Worm (Caenorhabditis elegans) whole organism, early embryonic: ENCODE data around the gene R04B3.1.
A peak's percentile ranks its signal among the peaks of the same experiment; 100 is the strongest.

Source experiments
- B0310.2 ChIP-seq: sonication (generic microtip); optimal IDR thresholded peaks from 2 replicates; lab custom pipeline; 2016; ENCODE audit warnings: mild to moderate bottlenecking, missing genetic modification characterization, missing compliant biosample characterization
- F13C5.2 ChIP-seq: sonication (generic microtip); optimal IDR thresholded peaks from 2 replicates; lab custom pipeline; 2017; ENCODE audit warnings: mild to moderate bottlenecking, missing genetic modification characterization, inconsistent platforms, missing compliant biosample characterization
- aly-1 ChIP-seq: sonication (generic microtip); optimal IDR thresholded peaks from 2 replicates; lab custom pipeline; 2016; ENCODE audit warnings: missing genetic modification characterization, missing compliant biosample characterization
- ama-1 ChIP-seq: fragments of 150-350 bp; optimal IDR thresholded peaks from 2 replicates; lab custom pipeline; 2014
- ceh-13 ChIP-seq: fragments of 200-800 bp; sonication (Bioruptor generic); optimal IDR thresholded peaks from 2 replicates; lab custom pipeline; 2018; ENCODE audit warnings: mild to moderate bottlenecking, missing genetic modification characterization, missing compliant biosample characterization
- ceh-36 ChIP-seq: sonication (generic microtip); optimal IDR thresholded peaks from 2 replicates; lab custom pipeline; 2016; ENCODE audit warnings: missing genetic modification characterization, inconsistent platforms, missing compliant biosample characterization
- ets-7 ChIP-seq: sonication (generic microtip); optimal IDR thresholded peaks from 2 replicates; lab custom pipeline; 2016; ENCODE audit warnings: missing genotype, missing genetic modification characterization, missing compliant biosample characterization
- flt-1 ChIP-seq: fragments of 200-800 bp; sonication (Bioruptor generic); IDR thresholded peaks from 2 replicates; pipeline ENCODE4 v1.3.6; 2022; ENCODE audit warnings: missing genetic modification characterization, missing compliant biosample characterization
- hmbx-1 ChIP-seq: sonication (generic microtip); optimal IDR thresholded peaks from 2 replicates; lab custom pipeline; 2016; ENCODE audit warnings: mild to moderate bottlenecking, missing genetic modification characterization, missing compliant biosample characterization
- hmg-4 ChIP-seq: fragments of 200-800 bp; sonication (Bioruptor generic); optimal IDR thresholded peaks from 2 replicates; lab custom pipeline; 2018; ENCODE audit warnings: mild to moderate bottlenecking, missing genetic modification characterization, missing compliant biosample characterization
- hnd-1 ChIP-seq: sonication (generic microtip); optimal IDR thresholded peaks from 2 replicates; lab custom pipeline; 2016; ENCODE audit warnings: missing genetic modification characterization, missing compliant biosample characterization
- pes-1 ChIP-seq: fragments of 200-800 bp; sonication (Bioruptor generic); IDR thresholded peaks from 2 replicates; pipeline ENCODE4 v1.3.6; 2022; ENCODE audit warnings: missing genetic modification reagents, missing genetic modification characterization, missing compliant biosample characterization
- scrt-1 ChIP-seq: fragments of 200-800 bp; sonication (Bioruptor generic); IDR thresholded peaks from 2 replicates; pipeline ENCODE4 v1.3.6; 2022; ENCODE audit warnings: missing genetic modification characterization, missing compliant biosample characterization
- sea-1 ChIP-seq: fragments of 200-800 bp; sonication (Bioruptor generic); conservative IDR thresholded peaks from 2 replicates; pipeline ENCODE4 v1.3.6; 2022; ENCODE audit warnings: missing genetic modification characterization, missing compliant biosample characterization
- tbx-11 ChIP-seq: fragments of 200-800 bp; sonication (Bioruptor generic); IDR thresholded peaks from 2 replicates; pipeline ENCODE4 v1.3.6; 2022; ENCODE audit warnings: missing genetic modification characterization, missing compliant biosample characterization
- tbx-37 ChIP-seq: fragments of 200-800 bp; sonication (Bioruptor generic); conservative IDR thresholded peaks from 2 replicates; pipeline ENCODE4 v1.3.6; 2022; ENCODE audit warnings: missing genetic modification reagents, missing genetic modification characterization, missing compliant biosample characterization
- tra-4 ChIP-seq: sonication (generic microtip); optimal IDR thresholded peaks from 2 replicates; lab custom pipeline; 2017; ENCODE audit warnings: missing genetic modification characterization, missing compliant biosample characterization

R04B3.1 gene

DNA sequence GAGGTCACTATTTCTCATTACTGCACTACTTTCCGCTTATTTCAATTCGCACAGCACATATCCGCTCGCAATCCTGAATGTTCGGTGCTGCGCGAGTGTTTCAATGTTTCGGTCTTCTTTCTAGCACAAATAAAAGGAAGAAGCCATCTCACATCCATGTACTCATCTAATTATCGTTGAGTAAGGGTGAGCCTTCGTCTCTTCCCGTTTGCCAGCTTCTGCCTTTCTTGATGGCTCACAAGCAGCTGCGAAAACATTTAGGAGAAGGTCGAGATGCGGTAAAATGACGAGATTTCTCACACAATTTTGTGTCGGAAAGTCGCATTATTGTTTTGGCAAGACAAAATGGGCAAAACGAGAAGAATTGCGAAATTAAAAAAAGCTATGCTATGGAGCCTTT is 16.3 kb downstream of the R04B3.1 start:
- TF ChIP-seq tra-4 (tag; lab: Kevin White, UChicago): no peak
- no peak for TF ChIP-seq scrt-1 (GFP tag; lab: Robert Waterston, UW)
- no peak for TF ChIP-seq B0310.2 (tag; lab: Kevin White, UChicago)
- TF ChIP-seq hmg-4 (GFP tag; lab: Kevin White, UChicago): no peak
- no peak for TF ChIP-seq hnd-1 (tag; lab: Kevin White, UChicago)
- no peak for TF ChIP-seq sea-1 (GFP tag; lab: Robert Waterston, UW)

DNA sequence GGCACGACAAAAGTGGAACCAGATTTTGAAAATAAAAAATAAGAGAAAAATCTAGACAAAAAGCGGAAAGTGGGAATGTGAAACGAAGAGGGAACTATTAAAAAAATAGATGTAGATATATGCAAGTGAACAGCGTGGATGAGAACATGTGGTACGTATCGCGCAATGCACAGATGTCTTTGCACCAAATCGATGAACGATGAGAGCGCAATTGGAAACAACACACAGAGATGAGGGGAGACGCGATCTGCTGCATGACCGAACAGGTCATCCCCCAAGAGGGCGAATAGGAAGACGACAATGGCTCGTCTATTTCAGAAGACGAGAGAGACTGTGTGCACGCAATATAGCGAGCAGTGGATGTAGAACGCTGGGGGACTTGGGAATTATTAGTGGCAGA is 18.5 kb downstream of the R04B3.1 start:
- TF ChIP-seq B0310.2 (tag; lab: Kevin White, UChicago) (no peak), ama-1 (lab: Kevin White, UChicago) (no peak), hnd-1 (tag; lab: Kevin White, UChicago) (no peak), ceh-13 (GFP tag; lab: Kevin White, UChicago) (no peak), tbx-11 (GFP tag; lab: Robert Waterston, UW) (no peak), hmg-4 (GFP tag; lab: Kevin White, UChicago) (peak; percentile 63), sea-1 (GFP tag; lab: Robert Waterston, UW) (no peak), pes-1 (0 out of 2 replicates have a peak, but pooled peaks have one; percentile 43), tra-4 (tag; lab: Kevin White, UChicago) (no peak), ceh-36 (tag; lab: Kevin White, UChicago) (no peak), tbx-37 (no peak), flt-1 (GFP tag; lab: Robert Waterston, UW) (no peak), hmbx-1 (tag; lab: Kevin White, UChicago) (no peak), aly-1 (no peak), scrt-1 (GFP tag; lab: Robert Waterston, UW) (no peak), F13C5.2 (tag; lab: Kevin White, UChicago) (no peak)

DNA sequence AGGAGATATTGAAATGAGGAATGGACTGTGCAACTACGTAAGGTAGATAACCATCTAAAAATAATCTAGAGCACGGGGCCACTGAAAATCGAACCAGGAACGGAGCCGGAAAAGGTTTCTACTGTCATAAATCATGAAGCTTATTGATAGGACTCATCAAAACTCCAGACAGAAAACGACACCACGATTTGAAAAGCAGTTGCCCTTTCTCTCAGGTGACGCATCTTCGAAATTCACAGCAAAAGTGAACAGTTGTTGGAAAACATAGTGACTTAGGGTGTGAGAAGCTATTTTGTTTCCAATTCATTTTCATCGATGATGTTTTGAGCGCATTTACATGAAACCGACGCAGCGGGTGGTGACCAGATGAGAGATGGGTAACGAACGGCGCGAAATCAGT is 18.9 kb downstream of the R04B3.1 start:
- TF ChIP-seq tbx-11 (GFP tag; lab: Robert Waterston, UW) (no peak), F13C5.2 (tag; lab: Kevin White, UChicago) (no peak), hmg-4 (GFP tag; lab: Kevin White, UChicago) (no peak), scrt-1 (GFP tag; lab: Robert Waterston, UW) (no peak), ceh-36 (tag; lab: Kevin White, UChicago) (no peak), flt-1 (GFP tag; lab: Robert Waterston, UW) (no peak), ceh-13 (GFP tag; lab: Kevin White, UChicago) (no peak), hnd-1 (tag; lab: Kevin White, UChicago) (no peak), pes-1 (no peak), hmbx-1 (tag; lab: Kevin White, UChicago) (no peak), aly-1 (no peak), tra-4 (tag; lab: Kevin White, UChicago) (no peak), tbx-37 (no peak), ets-7 (no peak)

DNA sequence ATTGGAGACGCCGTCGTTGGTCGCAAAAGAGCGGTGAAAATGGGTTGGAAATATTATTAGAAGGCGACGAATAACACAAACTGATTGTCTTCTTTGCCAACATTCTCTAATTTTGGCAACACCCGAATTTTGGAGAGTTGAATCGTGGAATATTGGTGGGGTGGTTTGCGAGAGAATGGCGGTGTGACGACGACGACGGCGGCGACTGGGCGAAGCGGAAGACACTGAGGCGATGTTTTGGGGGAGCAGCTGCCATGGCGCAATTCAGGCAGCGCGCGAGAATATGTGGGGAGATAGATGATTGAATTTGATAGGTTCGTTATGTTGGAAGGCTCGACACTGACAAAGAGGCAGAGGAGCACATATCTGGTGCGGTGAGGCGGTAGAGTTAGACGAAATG is 20.2 kb downstream of the R04B3.1 start:
- no peak for TF ChIP-seq hmg-4 (GFP tag; lab: Kevin White, UChicago)
- no peak for TF ChIP-seq sea-1 (GFP tag; lab: Robert Waterston, UW)
- no peak for TF ChIP-seq tbx-37

DNA sequence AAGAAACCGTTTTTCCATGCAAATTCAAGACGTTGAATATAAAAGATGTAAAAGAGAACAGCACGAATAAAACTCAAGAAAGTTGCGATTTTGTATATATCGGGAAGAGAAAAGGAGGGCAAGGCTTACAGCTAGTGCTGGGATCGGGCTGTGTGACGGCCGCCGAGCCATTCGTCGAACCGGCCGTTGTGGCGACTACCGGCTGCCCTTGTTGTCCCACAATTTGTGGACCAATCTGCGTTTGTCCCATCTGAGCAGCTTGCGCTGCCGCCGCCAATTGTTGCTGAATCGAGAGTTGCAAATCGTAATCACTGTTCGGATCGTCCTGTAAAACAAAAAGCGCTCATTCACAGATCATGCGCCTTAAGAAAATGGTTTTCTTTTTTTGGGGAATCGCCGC is 24.0 kb downstream of the R04B3.1 start:
- TF ChIP-seq hnd-1 (tag; lab: Kevin White, UChicago): no peak
- TF ChIP-seq B0310.2 (tag; lab: Kevin White, UChicago): peak; percentile 10
- TF ChIP-seq ets-7: no peak

DNA sequence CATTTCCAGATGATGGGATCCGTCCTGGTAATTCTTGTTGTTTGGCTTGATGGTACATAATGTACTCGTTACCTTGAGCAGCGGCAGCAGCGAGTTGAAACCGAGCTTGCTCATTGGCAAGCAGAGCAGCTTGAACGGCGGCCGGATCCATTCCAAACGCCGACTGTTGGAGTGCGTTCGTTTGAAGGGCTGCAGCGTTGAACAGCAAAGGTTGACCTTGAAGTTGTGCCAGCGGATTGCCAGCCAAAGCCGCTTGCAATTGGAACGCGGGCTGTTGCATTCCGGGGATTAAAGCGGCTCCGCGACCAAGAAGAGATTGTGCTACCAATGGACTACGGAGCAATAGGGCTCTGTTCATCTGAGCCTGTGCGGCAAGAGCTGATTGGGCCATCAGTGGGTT is 25.0 kb downstream of the R04B3.1 start:
- TF ChIP-seq F13C5.2 (tag; lab: Kevin White, UChicago) (no peak), hnd-1 (tag; lab: Kevin White, UChicago) (no peak), ets-7 (no peak), sea-1 (GFP tag; lab: Robert Waterston, UW) (no peak), scrt-1 (GFP tag; lab: Robert Waterston, UW) (no peak), flt-1 (GFP tag; lab: Robert Waterston, UW) (no peak), ceh-13 (GFP tag; lab: Kevin White, UChicago) (no peak), pes-1 (no peak)

DNA sequence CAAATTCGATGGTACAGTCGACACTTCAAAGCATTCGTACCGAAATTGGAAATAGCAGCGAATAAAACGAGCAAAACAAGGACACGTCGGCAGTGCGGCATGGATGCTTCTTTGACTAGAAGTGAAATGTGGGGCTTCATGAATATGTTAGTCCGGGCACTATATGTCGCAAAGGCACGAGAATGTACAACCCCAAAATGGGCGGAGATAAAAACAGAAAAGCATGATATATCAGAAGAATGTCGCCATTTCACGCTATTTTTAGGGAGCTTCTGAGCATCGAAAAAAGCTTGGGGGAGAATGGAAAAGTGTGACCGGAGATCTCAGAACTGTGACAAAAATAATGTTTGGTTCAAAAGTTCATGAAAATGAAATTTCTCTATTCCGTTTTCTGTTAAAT is 27.9 kb downstream of the R04B3.1 start, which contains the start of gene T07D1.3:
TSS of gene T07D1.3 (minus strand) at position 101 of the 400 bp plus-strand sequence.
- no peak for TF ChIP-seq ceh-36 (tag; lab: Kevin White, UChicago)
- TF ChIP-seq tbx-37: no peak
- TF ChIP-seq ets-7: no peak
- no peak for TF ChIP-seq ama-1 (lab: Kevin White, UChicago)
- TF ChIP-seq F13C5.2 (tag; lab: Kevin White, UChicago): no peak
- no peak for TF ChIP-seq scrt-1 (GFP tag; lab: Robert Waterston, UW)
- TF ChIP-seq aly-1: no peak
- no peak for TF ChIP-seq hmg-4 (GFP tag; lab: Kevin White, UChicago)
- no peak for TF ChIP-seq flt-1 (GFP tag; lab: Robert Waterston, UW)
- no peak for TF ChIP-seq B0310.2 (tag; lab: Kevin White, UChicago)
- no peak for TF ChIP-seq ceh-13 (GFP tag; lab: Kevin White, UChicago)
- no peak for TF ChIP-seq sea-1 (GFP tag; lab: Robert Waterston, UW)
- TF ChIP-seq hnd-1 (tag; lab: Kevin White, UChicago): no peak
- TF ChIP-seq hmbx-1 (tag; lab: Kevin White, UChicago): no peak
- no peak for TF ChIP-seq tbx-11 (GFP tag; lab: Robert Waterston, UW)
- no peak for TF ChIP-seq tra-4 (tag; lab: Kevin White, UChicago)

DNA sequence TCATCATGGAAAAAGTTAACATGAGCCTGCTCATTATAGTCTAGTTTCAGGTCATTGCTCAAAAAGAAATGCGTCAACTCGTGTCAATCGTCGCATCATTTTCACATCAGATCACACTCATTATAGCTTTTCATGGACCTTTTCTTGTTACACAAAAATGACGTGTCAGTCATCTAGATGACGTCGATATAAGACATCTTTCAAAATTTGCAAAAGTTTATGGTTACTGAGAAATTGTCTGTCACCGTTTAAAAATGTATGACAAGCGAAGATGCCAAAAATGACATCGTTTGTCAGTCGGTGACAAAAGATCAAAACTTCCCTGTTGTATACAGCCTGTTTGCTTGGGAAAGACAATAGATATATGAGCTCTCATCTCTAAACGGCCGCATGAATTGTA is 30.0 kb downstream of the R04B3.1 start:
- TF ChIP-seq flt-1 (GFP tag; lab: Robert Waterston, UW) (no peak), tra-4 (tag; lab: Kevin White, UChicago) (no peak), ceh-13 (GFP tag; lab: Kevin White, UChicago) (no peak), hmbx-1 (tag; lab: Kevin White, UChicago) (no peak), hmg-4 (GFP tag; lab: Kevin White, UChicago) (no peak), B0310.2 (tag; lab: Kevin White, UChicago) (no peak), aly-1 (no peak), ceh-36 (tag; lab: Kevin White, UChicago) (no peak), tbx-11 (GFP tag; lab: Robert Waterston, UW) (no peak), pes-1 (no peak), scrt-1 (GFP tag; lab: Robert Waterston, UW) (no peak), F13C5.2 (tag; lab: Kevin White, UChicago) (no peak), ets-7 (no peak)
